Worm (Caenorhabditis elegans) whole organism, early embryonic: ENCODE data around the gene T06E6.10.

Source experiments
- B0310.2 ChIP-seq: sonication (generic microtip); optimal IDR thresholded peaks from 2 replicates; lab custom pipeline; 2016; ENCODE audit warnings: mild to moderate bottlenecking, missing genetic modification characterization, missing compliant biosample characterization
- F13C5.2 ChIP-seq: sonication (generic microtip); optimal IDR thresholded peaks from 2 replicates; lab custom pipeline; 2017; ENCODE audit warnings: mild to moderate bottlenecking, missing genetic modification characterization, inconsistent platforms, missing compliant biosample characterization
- aly-1 ChIP-seq: sonication (generic microtip); optimal IDR thresholded peaks from 2 replicates; lab custom pipeline; 2016; ENCODE audit warnings: missing genetic modification characterization, missing compliant biosample characterization
- ama-1 ChIP-seq: fragments of 150-350 bp; optimal IDR thresholded peaks from 2 replicates; lab custom pipeline; 2014
- ceh-36 ChIP-seq: sonication (generic microtip); optimal IDR thresholded peaks from 2 replicates; lab custom pipeline; 2016; ENCODE audit warnings: missing genetic modification characterization, inconsistent platforms, missing compliant biosample characterization
- ets-7 ChIP-seq: sonication (generic microtip); optimal IDR thresholded peaks from 2 replicates; lab custom pipeline; 2016; ENCODE audit warnings: missing genotype, missing genetic modification characterization, missing compliant biosample characterization
- flt-1 ChIP-seq: fragments of 200-800 bp; sonication (Bioruptor generic); IDR thresholded peaks from 2 replicates; pipeline ENCODE4 v1.3.6; 2022; ENCODE audit warnings: missing genetic modification characterization, missing compliant biosample characterization
- hmbx-1 ChIP-seq: sonication (generic microtip); optimal IDR thresholded peaks from 2 replicates; lab custom pipeline; 2016; ENCODE audit warnings: mild to moderate bottlenecking, missing genetic modification characterization, missing compliant biosample characterization
- hnd-1 ChIP-seq: sonication (generic microtip); optimal IDR thresholded peaks from 2 replicates; lab custom pipeline; 2016; ENCODE audit warnings: missing genetic modification characterization, missing compliant biosample characterization
- pes-1 ChIP-seq: fragments of 200-800 bp; sonication (Bioruptor generic); IDR thresholded peaks from 2 replicates; pipeline ENCODE4 v1.3.6; 2022; ENCODE audit warnings: missing genetic modification reagents, missing genetic modification characterization, missing compliant biosample characterization
- scrt-1 ChIP-seq: fragments of 200-800 bp; sonication (Bioruptor generic); IDR thresholded peaks from 2 replicates; pipeline ENCODE4 v1.3.6; 2022; ENCODE audit warnings: missing genetic modification characterization, missing compliant biosample characterization
- sea-1 ChIP-seq: fragments of 200-800 bp; sonication (Bioruptor generic); conservative IDR thresholded peaks from 2 replicates; pipeline ENCODE4 v1.3.6; 2022; ENCODE audit warnings: missing genetic modification characterization, missing compliant biosample characterization
- tbx-37 ChIP-seq: fragments of 200-800 bp; sonication (Bioruptor generic); conservative IDR thresholded peaks from 2 replicates; pipeline ENCODE4 v1.3.6; 2022; ENCODE audit warnings: missing genetic modification reagents, missing genetic modification characterization, missing compliant biosample characterization
- tra-4 ChIP-seq: sonication (generic microtip); optimal IDR thresholded peaks from 2 replicates; lab custom pipeline; 2017; ENCODE audit warnings: missing genetic modification characterization, missing compliant biosample characterization

DNA sequence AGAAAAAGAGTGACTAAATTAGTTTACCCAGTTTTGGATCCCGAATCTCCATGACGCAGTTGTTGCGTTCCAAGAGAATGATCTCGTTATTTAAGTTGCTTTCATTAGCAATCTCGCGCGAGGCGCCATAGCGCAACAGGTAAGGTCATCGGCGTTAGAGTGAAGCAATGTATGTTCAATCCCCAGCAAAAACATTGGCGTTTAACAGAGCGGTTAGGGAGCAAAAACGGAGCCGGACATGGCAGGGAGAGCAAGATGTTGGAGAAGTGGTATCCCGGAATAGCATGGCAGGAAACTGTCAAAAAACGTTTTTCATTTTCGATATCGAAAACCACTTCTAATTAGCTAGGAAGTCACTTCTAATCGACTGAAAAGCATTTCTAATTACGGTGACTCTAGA lies 36.4 kb downstream of the T06E6.10 start:
- TF ChIP-seq flt-1 (GFP tag; lab: Robert Waterston, UW) (no peak), scrt-1 (GFP tag; lab: Robert Waterston, UW) (no peak), hnd-1 (no peak), F13C5.2 (tag; lab: Kevin White, UChicago) (no peak), ama-1 (no peak), ets-7 (tag; lab: Kevin White, UChicago) (no peak), ceh-36 (no peak), aly-1 (tag; lab: Kevin White, UChicago) (no peak), sea-1 (no peak), pes-1 (GFP tag; lab: Robert Waterston, UW) (no peak), tra-4 (tag; lab: Kevin White, UChicago) (no peak), B0310.2 (tag; lab: Kevin White, UChicago) (no peak), hmbx-1 (tag; lab: Kevin White, UChicago) (no peak), tbx-37 (GFP tag; lab: Robert Waterston, UW) (no peak)
